Worm (Caenorhabditis elegans) whole organism, mixed stage, embryonic: ENCODE results near the gene srx-121.

Source experiments
- drap-1 ChIP-seq: fragments of 200-800 bp; sonication (Bioruptor generic); optimal IDR thresholded peaks from 3 replicates; lab custom pipeline; 2018; ENCODE audit warnings: mild to moderate bottlenecking, missing genetic modification characterization, missing compliant biosample characterization
- elt-1 ChIP-seq: sonication (generic microtip); optimal IDR thresholded peaks from 2 replicates; lab custom pipeline; 2017; ENCODE audit warnings: missing genetic modification characterization, mild to moderate bottlenecking, missing compliant biosample characterization, antibody characterized with exemption, moderate library complexity, borderline replicate concordance; ENCODE audit not compliant: insufficient read depth
- ham-2 ChIP-seq: fragments of 200-800 bp; sonication (Bioruptor generic); optimal IDR thresholded peaks from 2 replicates; lab custom pipeline; 2018; ENCODE audit warnings: mild to moderate bottlenecking, missing genetic modification characterization, missing compliant biosample characterization
- hlh-1 ChIP-seq: fragments of 150-350 bp; optimal IDR thresholded peaks from 2 replicates; lab custom pipeline; 2014; ENCODE audit warnings: missing biosample characterization, missing genetic modification reagents, missing genetic modification characterization
- lin-13 ChIP-seq: fragments of 150-350 bp; optimal IDR thresholded peaks from 2 replicates; lab custom pipeline; 2014; ENCODE audit warnings: missing biosample characterization, missing genetic modification characterization
- nhr-12 ChIP-seq: fragments of 150-350 bp; optimal IDR thresholded peaks from 2 replicates; lab custom pipeline; 2014; ENCODE audit warnings: missing biosample characterization, missing genetic modification characterization

- TF ChIP-seq drap-1 (GFP tag; lab: Kevin White, UChicago) (no peak), lin-13 (tag; lab: Kevin White, UChicago) (no peak), hlh-1 (tag; lab: Kevin White, UChicago) (no peak), nhr-12 (no peak), ham-2 (GFP tag; lab: Kevin White, UChicago) (no peak), elt-1 (tag; lab: Kevin White, UChicago) (no peak)
These were observed 30.1 kb downstream of the srx-121 start, which contains the start of gene C17B7.3 for ce11 chrV:3342504-3342903.
